Fruit fly (Drosophila melanogaster) whole organism, embryonic: ENCODE results near the gene CG31468.

Source experiments
- CG14014 ChIP-seq: fragments of 200-800 bp; sonication (Bioruptor generic); IDR thresholded peaks from 2 replicates; pipeline ENCODE4 v1.3.6; 2022; ENCODE audit warnings: missing biosample characterization, missing genetic modification characterization
- CG2199 ChIP-seq: fragments of 200-800 bp; sonication (Bioruptor generic); IDR thresholded peaks from 3 replicates; pipeline ENCODE4 v1.3.6; 2022; ENCODE audit warnings: missing biosample characterization, missing genetic modification characterization
- CHES-1-like ChIP-seq: fragments of 200-800 bp; sonication (Bioruptor generic); optimal IDR thresholded peaks from 2 replicates; lab custom pipeline; 2016; ENCODE audit warnings: missing biosample characterization, missing genetic modification characterization
- Fer1 ChIP-seq: fragments of 200-800 bp; sonication (Bioruptor generic); optimal IDR thresholded peaks from 2 replicates; lab custom pipeline; 2017; ENCODE audit warnings: missing biosample characterization, mild to moderate bottlenecking, missing genetic modification characterization
- Pdp1 ChIP-seq, 2 experiments: fragments of 200-800 bp; sonication (Bioruptor generic); optimal IDR thresholded peaks; 3 replicates each; lab custom pipeline; 2016; ENCODE audit warnings: missing biosample characterization in 2 of 2, missing genetic modification characterization in 2 of 2, mild to moderate bottlenecking in 1 of 2, moderate library complexity in 1 of 2
- dati ChIP-seq: fragments of 200-800 bp; sonication (Bioruptor generic); IDR thresholded peaks from 2 replicates; pipeline ENCODE4 v1.3.6; 2022; ENCODE audit warnings: missing biosample characterization, missing genetic modification characterization
- en ChIP-seq: fragments of 200-800 bp; sonication (Bioruptor generic); optimal IDR thresholded peaks from 2 replicates; lab custom pipeline; 2016; ENCODE audit warnings: missing biosample characterization, missing genetic modification characterization
- esg ChIP-seq: fragments of 200-800 bp; sonication (Bioruptor generic); conservative IDR thresholded peaks from 2 replicates; pipeline ENCODE4 v1.3.6; 2022; ENCODE audit warnings: missing biosample characterization, missing genetic modification characterization
- inv ChIP-seq: fragments of 200-800 bp; sonication (Bioruptor generic); IDR thresholded peaks from 2 replicates; pipeline ENCODE4 v1.3.6; 2022; ENCODE audit warnings: missing biosample characterization, missing genetic modification characterization; ENCODE audit not compliant: partially characterized antibody
- pan ChIP-seq, 4 experiments: fragments of >200 bp in 3 of 4; fragments of 200-800 bp in 1 of 4; sonication (Bioruptor generic) in 1 of 4; optimal IDR thresholded peaks in 3 of 4; IDR thresholded peaks in 1 of 4; 2 replicates each; pipeline versions ENCODE4 v1.3.6 to Lab custom; 2017 to 2022; ENCODE audit warnings: missing biosample characterization in 2 of 4, missing genetic modification characterization in 2 of 4, mixed read lengths in 1 of 4
- psq ChIP-seq: fragments of 200-800 bp; sonication (Bioruptor generic); optimal IDR thresholded peaks from 2 replicates; lab custom pipeline; 2017; ENCODE audit warnings: missing biosample characterization, missing genetic modification characterization

dm6 chr3R:23730472-23730801 is 30.3 kb upstream of the CG31468 start:
- no peak for TF ChIP-seq CG2199 (GFP tag; lab: Robert Waterston, UW)
- TF ChIP-seq Fer1: no peak
- no peak for TF ChIP-seq psq
- no peak for TF ChIP-seq en
- no peak for TF ChIP-seq dati (GFP tag; lab: Robert Waterston, UW)
- no peak for TF ChIP-seq esg (GFP tag; lab: Robert Waterston, UW)
- no peak for TF ChIP-seq CHES-1-like (GFP tag; lab: Kevin White, UChicago)
- TF ChIP-seq inv: no peak
- TF ChIP-seq CG14014: no peak
- TF ChIP-seq Pdp1 (GFP tag; optimal IDR thresholded peaks at IDR 0.05; lab: Kevin White, UChicago): no peak
- TF ChIP-seq pan (optimal IDR thresholded peaks at IDR 0.05; lab: Kevin White, UChicago): no peak
- TF ChIP-seq pan (GFP tag; optimal IDR thresholded peaks at IDR 0.05 in 1 of 2, IDR thresholded peaks at IDR 0.05 in 1 of 2): no peak
